In genomic region chr2L:19887468-19887867, dm6 we compare ENCODE assay signal across 1 fruit fly cellular context.
TF ChIP-seq lines count a peak whose summit lies in the region.

No protein-coding gene starts in this region.

TF ChIP-seq in whole organism, embryonic, 481 proteins besides CTCF, POLR2A, EP300 and RAD21 (continued from another document and continues in another):
- peak; percentile 37; the same call in 1 of the 2 replicates for TF ChIP-seq MBD-R2 (GFP tag; IDR thresholded peaks at IDR 0.05; lab: Robert Waterston, UW)
- TF ChIP-seq CG4820 (GFP tag; optimal IDR thresholded peaks at IDR 0.05; lab: Kevin White, UChicago): peak; percentile 75
- TF ChIP-seq jumu (GFP tag; optimal IDR thresholded peaks at IDR 0.05; lab: Kevin White, UChicago): peak; percentile 71
- TF ChIP-seq CG12219 (GFP tag; optimal IDR thresholded peaks at IDR 0.05; lab: Kevin White, UChicago): no peak
- TF ChIP-seq Vsx1 (GFP tag; optimal IDR thresholded peaks at IDR 0.05; lab: Kevin White, UChicago): peak; percentile 28
- TF ChIP-seq CG10209 (GFP tag; optimal IDR thresholded peaks at IDR 0.05; lab: Kevin White, UChicago): peak; percentile 60
- TF ChIP-seq unpg (GFP tag; optimal IDR thresholded peaks at IDR 0.05; lab: Kevin White, UChicago): peak; percentile 59
- no peak for TF ChIP-seq z (GFP tag; IDR thresholded peaks at IDR 0.05; lab: Robert Waterston, UW)
- TF ChIP-seq disco-r (GFP tag; optimal IDR thresholded peaks at IDR 0.05; lab: Kevin White, UChicago): peak; percentile 30
- TF ChIP-seq CG6813 (GFP tag; optimal IDR thresholded peaks at IDR 0.05; lab: Kevin White, UChicago): peak; percentile 49
- peak; percentile 33 for TF ChIP-seq CrebB (tag; optimal IDR thresholded peaks at IDR 0.05; lab: Kevin White, UChicago)
- TF ChIP-seq CG3407 (GFP tag; optimal IDR thresholded peaks at IDR 0.05; lab: Kevin White, UChicago): peak; percentile 7
- no peak for TF ChIP-seq oc (tag; optimal IDR thresholded peaks at IDR 0.05; lab: Kevin White, UChicago)
- no peak for TF ChIP-seq inv (GFP tag; IDR thresholded peaks at IDR 0.05; lab: Robert Waterston, UW; ENCODE audit: partially characterized antibody)
- peak; percentile 59 for TF ChIP-seq en (GFP tag; optimal IDR thresholded peaks at IDR 0.05; lab: Kevin White, UChicago)
- TF ChIP-seq CG6689 (GFP tag; IDR thresholded peaks at IDR 0.05; lab: Robert Waterston, UW): no peak
- no peak for TF ChIP-seq Usf (GFP tag; optimal IDR thresholded peaks at IDR 0.05; lab: Kevin White, UChicago)
- TF ChIP-seq CG5245 (GFP tag; optimal IDR thresholded peaks at IDR 0.05; lab: Kevin White, UChicago): peak; percentile 80
- TF ChIP-seq Fer2 (tag; optimal IDR thresholded peaks at IDR 0.05; lab: Kevin White, UChicago): peak; percentile 19
- TF ChIP-seq CG8944 (GFP tag; optimal IDR thresholded peaks at IDR 0.05; lab: Kevin White, UChicago): peak; percentile 54
- no peak for TF ChIP-seq Hand (GFP tag; optimal IDR thresholded peaks at IDR 0.05; lab: Kevin White, UChicago)
- peak; percentile 59; the same call in 1 of the 2 replicates for TF ChIP-seq lmd (GFP tag; IDR thresholded peaks at IDR 0.05; lab: Robert Waterston, UW)
- no peak for TF ChIP-seq grn (GFP tag; optimal IDR thresholded peaks at IDR 0.05; lab: Kevin White, UChicago)
- peak; percentile 45 for TF ChIP-seq CG4282 (GFP tag; optimal IDR thresholded peaks at IDR 0.05; lab: Kevin White, UChicago)
- no peak for TF ChIP-seq dati (GFP tag; IDR thresholded peaks at IDR 0.05; lab: Robert Waterston, UW)
- no peak for TF ChIP-seq yki (optimal IDR thresholded peaks at IDR 0.05; lab: Kevin White, UChicago)
- peak; percentile 11 for TF ChIP-seq gro (GFP tag; optimal IDR thresholded peaks at IDR 0.05; lab: Kevin White, UChicago)
- peak; percentile 28 for TF ChIP-seq da (GFP tag; optimal IDR thresholded peaks at IDR 0.05; lab: Kevin White, UChicago)
- TF ChIP-seq CG2202 (tag; optimal IDR thresholded peaks at IDR 0.05; lab: Kevin White, UChicago): peak; percentile 41
- peak; percentile 93 for TF ChIP-seq pita (GFP tag; optimal IDR thresholded peaks at IDR 0.05; lab: Kevin White, UChicago)
- TF ChIP-seq sim (GFP tag; IDR thresholded peaks at IDR 0.05; lab: Robert Waterston, UW): no peak
- no peak for TF ChIP-seq GATAe (GFP tag; conservative IDR thresholded peaks at IDR 0.05; lab: Robert Waterston, UW)
- TF ChIP-seq NFAT (GFP tag; IDR thresholded peaks at IDR 0.05; lab: Robert Waterston, UW): peak; percentile 86
- peak; percentile 35 for TF ChIP-seq Spps (tag; optimal IDR thresholded peaks at IDR 0.05; lab: Kevin White, UChicago)
- no peak for TF ChIP-seq br (optimal IDR thresholded peaks at IDR 0.05; lab: Kevin White, UChicago)
- peak; percentile 60 for TF ChIP-seq CG17361 (GFP tag; IDR thresholded peaks at IDR 0.05; lab: Robert Waterston, UW)
- no peak for TF ChIP-seq unc-4 (GFP tag; IDR thresholded peaks at IDR 0.05; lab: Robert Waterston, UW; ENCODE audit: partially characterized antibody)
- peak in 1 of 2 experiments; percentile 67 for TF ChIP-seq insv (GFP tag; optimal IDR thresholded peaks at IDR 0.05; lab: Kevin White, UChicago)
- TF ChIP-seq sug (tag; optimal IDR thresholded peaks at IDR 0.05; lab: Kevin White, UChicago): peak; percentile 70
- TF ChIP-seq Dll (GFP tag; IDR thresholded peaks at IDR 0.05; lab: Robert Waterston, UW; ENCODE audit: partially characterized antibody): no peak
- no peak for TF ChIP-seq corto (GFP tag; optimal IDR thresholded peaks at IDR 0.05; lab: Kevin White, UChicago)
- TF ChIP-seq Awh (GFP tag; IDR thresholded peaks at IDR 0.05; lab: Robert Waterston, UW): peak; percentile 9; the same call in 1 of the 2 replicates
- peak; percentile 61 for TF ChIP-seq ewg (GFP tag; optimal IDR thresholded peaks at IDR 0.05; lab: Kevin White, UChicago)
- TF ChIP-seq CG11696 (GFP tag; IDR thresholded peaks at IDR 0.05; lab: Robert Waterston, UW): no peak
- peak; percentile 23 for TF ChIP-seq CG7556 (GFP tag; optimal IDR thresholded peaks at IDR 0.05; lab: Kevin White, UChicago)
- TF ChIP-seq ac (GFP tag; optimal IDR thresholded peaks at IDR 0.05; lab: Kevin White, UChicago): no peak
- TF ChIP-seq hb (GFP tag; IDR thresholded peaks at IDR 0.05; lab: Robert Waterston, UW; ENCODE audit: partially characterized antibody): no peak
- TF ChIP-seq Bgb (GFP tag; IDR thresholded peaks at IDR 0.05; lab: Robert Waterston, UW; ENCODE audit: partially characterized antibody): peak; percentile 76
- TF ChIP-seq Jarid2 (GFP tag; optimal IDR thresholded peaks at IDR 0.05; lab: Kevin White, UChicago): peak; percentile 63
- TF ChIP-seq CG14667 (GFP tag; IDR thresholded peaks at IDR 0.05; lab: Robert Waterston, UW): peak; percentile 59
- TF ChIP-seq tgo (GFP tag; IDR thresholded peaks at IDR 0.05; lab: Robert Waterston, UW): peak; percentile 52
- TF ChIP-seq CG10565 (GFP tag; optimal IDR thresholded peaks at IDR 0.05; lab: Kevin White, UChicago): no peak
- TF ChIP-seq CG34422 (GFP tag; IDR thresholded peaks at IDR 0.05; lab: Robert Waterston, UW): peak; percentile 74; the same call in 2 of the 3 replicates
- peak; percentile 88 for TF ChIP-seq CG15514 (GFP tag; optimal IDR thresholded peaks at IDR 0.05; lab: Kevin White, UChicago)
- peak; percentile 43 for TF ChIP-seq CG4328 (GFP tag; optimal IDR thresholded peaks at IDR 0.05; lab: Kevin White, UChicago)
- no peak for TF ChIP-seq wek (GFP tag; optimal IDR thresholded peaks at IDR 0.05; lab: Kevin White, UChicago)
- TF ChIP-seq sna (GFP tag; IDR thresholded peaks at IDR 0.05; lab: Robert Waterston, UW; ENCODE audit: partially characterized antibody): no peak
- no peak for TF ChIP-seq gce (GFP tag; IDR thresholded peaks at IDR 0.05; lab: Robert Waterston, UW)
- no peak for TF ChIP-seq fd64A (GFP tag; optimal IDR thresholded peaks at IDR 0.05; lab: Kevin White, UChicago)
- TF ChIP-seq ATbp (GFP tag; optimal IDR thresholded peaks at IDR 0.05; lab: Kevin White, UChicago): peak; percentile 26
- peak; percentile 73 for TF ChIP-seq bcd (GFP tag; optimal IDR thresholded peaks at IDR 0.05; lab: Kevin White, UChicago)
- peak; percentile 52 for TF ChIP-seq jing (GFP tag; optimal IDR thresholded peaks at IDR 0.05; lab: Kevin White, UChicago)
- peak; percentile 36 for TF ChIP-seq CG3163 (GFP tag; optimal IDR thresholded peaks at IDR 0.05; lab: Kevin White, UChicago)
- peak; percentile 71 for TF ChIP-seq pnt (GFP tag; optimal IDR thresholded peaks at IDR 0.05; lab: Kevin White, UChicago)
- peak; percentile 39; the same call in 2 of the 3 replicates for TF ChIP-seq row (GFP tag; IDR thresholded peaks at IDR 0.05; lab: Robert Waterston, UW)
- TF ChIP-seq CG17359 (tag; optimal IDR thresholded peaks at IDR 0.05; lab: Kevin White, UChicago): peak; percentile 70
- no peak for TF ChIP-seq h (optimal IDR thresholded peaks at IDR 0.05; lab: Kevin White, UChicago)
- peak; percentile 50 for TF ChIP-seq CG9727 (GFP tag; optimal IDR thresholded peaks at IDR 0.05; lab: Kevin White, UChicago)
- TF ChIP-seq ci (GFP tag; IDR thresholded peaks at IDR 0.05; lab: Robert Waterston, UW): peak; percentile 89
- TF ChIP-seq HmgD (GFP tag; optimal IDR thresholded peaks at IDR 0.05; lab: Kevin White, UChicago): peak; percentile 86
- TF ChIP-seq CG18619 (GFP tag; optimal IDR thresholded peaks at IDR 0.05; lab: Kevin White, UChicago): peak; percentile 48
- TF ChIP-seq NK7.1 (GFP tag; optimal IDR thresholded peaks at IDR 0.05; lab: Kevin White, UChicago): no peak
- TF ChIP-seq CG4730 (GFP tag; IDR thresholded peaks at IDR 0.05; lab: Robert Waterston, UW): no peak
- TF ChIP-seq Dad (GFP tag; optimal IDR thresholded peaks at IDR 0.05; lab: Kevin White, UChicago): peak; percentile 48
- peak; percentile 0 for TF ChIP-seq sd (tag; optimal IDR thresholded peaks at IDR 0.05; lab: Kevin White, UChicago)
- peak; percentile 62 for TF ChIP-seq CG4854 (GFP tag; optimal IDR thresholded peaks at IDR 0.05; lab: Kevin White, UChicago)
- TF ChIP-seq caup (GFP tag; optimal IDR thresholded peaks at IDR 0.05; lab: Kevin White, UChicago; ENCODE audit: severe bottlenecking): peak; percentile 69
- TF ChIP-seq ash1 (GFP tag; optimal IDR thresholded peaks at IDR 0.05; lab: Kevin White, UChicago): no peak
- TF ChIP-seq sens-2 (GFP tag; IDR thresholded peaks at IDR 0.05; lab: Robert Waterston, UW): no peak; the same call in 1 of the 2 replicates
- TF ChIP-seq CG6683 (GFP tag; optimal IDR thresholded peaks at IDR 0.05; lab: Kevin White, UChicago): peak; percentile 40
- TF ChIP-seq chm (GFP tag; IDR thresholded peaks at IDR 0.05; lab: Robert Waterston, UW): peak; percentile 77
- TF ChIP-seq Nf-YC (tag; optimal IDR thresholded peaks at IDR 0.05; lab: Kevin White, UChicago): peak; percentile 30
- TF ChIP-seq gsb (GFP tag; IDR thresholded peaks at IDR 0.05; lab: Robert Waterston, UW): no peak
- no peak for TF ChIP-seq cad (GFP tag; optimal IDR thresholded peaks at IDR 0.05; lab: Kevin White, UChicago)
- TF ChIP-seq D (optimal IDR thresholded peaks at IDR 0.05; lab: Kevin White, UChicago): no peak
- TF ChIP-seq D (GFP tag; optimal IDR thresholded peaks at IDR 0.05; lab: Kevin White, UChicago): peak; percentile 53
- TF ChIP-seq ttk (GFP tag; IDR thresholded peaks at IDR 0.05; lab: Robert Waterston, UW): peak; percentile 63
- TF ChIP-seq CG13123 (GFP tag; optimal IDR thresholded peaks at IDR 0.05; lab: Kevin White, UChicago): peak; percentile 48
- TF ChIP-seq Pdp1 (GFP tag; optimal IDR thresholded peaks at IDR 0.05; lab: Kevin White, UChicago): peak; percentile 76 to 94
- TF ChIP-seq trem (tag; optimal IDR thresholded peaks at IDR 0.05; lab: Kevin White, UChicago): peak; percentile 63
- peak; percentile 73 for TF ChIP-seq CG10267 (tag; optimal IDR thresholded peaks at IDR 0.05; lab: Kevin White, UChicago)
- peak; percentile 41 for TF ChIP-seq CG12942 (GFP tag; optimal IDR thresholded peaks at IDR 0.05; lab: Kevin White, UChicago)
- no peak for TF ChIP-seq hbn (GFP tag; IDR thresholded peaks at IDR 0.05; lab: Robert Waterston, UW; ENCODE audit: partially characterized antibody)
- TF ChIP-seq CG6854 (GFP tag; optimal IDR thresholded peaks at IDR 0.05; lab: Kevin White, UChicago): no peak
- no peak for TF ChIP-seq kah (GFP tag; optimal IDR thresholded peaks at IDR 0.05; lab: Kevin White, UChicago)
- peak; percentile 61 for TF ChIP-seq CG13775 (GFP tag; optimal IDR thresholded peaks at IDR 0.05; lab: Kevin White, UChicago)
- TF ChIP-seq vnd (GFP tag; IDR thresholded peaks at IDR 0.05; lab: Robert Waterston, UW; ENCODE audit: partially characterized antibody): no peak
- peak; percentile 74 for TF ChIP-seq lilli (GFP tag; optimal IDR thresholded peaks at IDR 0.05; lab: Kevin White, UChicago)
- no peak for TF ChIP-seq zf30C (GFP tag; optimal IDR thresholded peaks at IDR 0.05; lab: Kevin White, UChicago)
- TF ChIP-seq Xbp1 (GFP tag; optimal IDR thresholded peaks at IDR 0.05; lab: Kevin White, UChicago): peak; percentile 87
- peak; percentile 74 for TF ChIP-seq CG9876 (GFP tag; optimal IDR thresholded peaks at IDR 0.05; lab: Kevin White, UChicago)
- no peak for TF ChIP-seq Oaz (GFP tag; IDR thresholded peaks at IDR 0.05; lab: Robert Waterston, UW)
- TF ChIP-seq ase (GFP tag; IDR thresholded peaks at IDR 0.05; lab: Robert Waterston, UW): peak; percentile 64; the same call in 2 of the 3 replicates
- TF ChIP-seq dmrt11E (tag; optimal IDR thresholded peaks at IDR 0.05; lab: Kevin White, UChicago): peak; percentile 60
- no peak for TF ChIP-seq CG4404 (GFP tag; IDR thresholded peaks at IDR 0.05; lab: Robert Waterston, UW)
- peak; percentile 10 for TF ChIP-seq tx (GFP tag; optimal IDR thresholded peaks at IDR 0.05; lab: Kevin White, UChicago)
- TF ChIP-seq danr (GFP tag; IDR thresholded peaks at IDR 0.05; lab: Robert Waterston, UW): no peak
- peak; percentile 82 for TF ChIP-seq CG6791 (GFP tag; IDR thresholded peaks at IDR 0.05; lab: Robert Waterston, UW; ENCODE audit: partially characterized antibody)
- no peak for TF ChIP-seq ro (GFP tag; IDR thresholded peaks at IDR 0.05; lab: Robert Waterston, UW)
- TF ChIP-seq CG14965 (GFP tag; optimal IDR thresholded peaks at IDR 0.05; lab: Kevin White, UChicago; ENCODE audit: borderline replicate concordance): peak; percentile 99
- no peak for TF ChIP-seq nerfin-2 (GFP tag; IDR thresholded peaks at IDR 0.05; lab: Robert Waterston, UW; ENCODE audit: partially characterized antibody)
- TF ChIP-seq Deaf1 (tag; optimal IDR thresholded peaks at IDR 0.05; lab: Kevin White, UChicago): no peak
- TF ChIP-seq pfk (GFP tag; optimal IDR thresholded peaks at IDR 0.05; lab: Kevin White, UChicago): no peak
- peak in 1 of 2 experiments; percentile 70 for TF ChIP-seq bsh (GFP tag; optimal IDR thresholded peaks at IDR 0.05; lab: Kevin White, UChicago)
- TF ChIP-seq CG16863 (GFP tag; optimal IDR thresholded peaks at IDR 0.05; lab: Kevin White, UChicago): peak; percentile 55
- TF ChIP-seq CG8359 (GFP tag; optimal IDR thresholded peaks at IDR 0.05; lab: Kevin White, UChicago; ENCODE audit: borderline replicate concordance): no peak
- TF ChIP-seq CG17612 (GFP tag; IDR thresholded peaks at IDR 0.05; lab: Robert Waterston, UW): no peak
- TF ChIP-seq CG10274 (GFP tag; optimal IDR thresholded peaks at IDR 0.05; lab: Kevin White, UChicago): peak; percentile 28
- peak; percentile 26 for TF ChIP-seq CG17385 (GFP tag; optimal IDR thresholded peaks at IDR 0.05; lab: Kevin White, UChicago)
- TF ChIP-seq repo (GFP tag; optimal IDR thresholded peaks at IDR 0.05; lab: Kevin White, UChicago): peak; percentile 58
- TF ChIP-seq maf-S (GFP tag; optimal IDR thresholded peaks at IDR 0.05; lab: Kevin White, UChicago): peak; percentile 68
- TF ChIP-seq CG10321 (GFP tag; IDR thresholded peaks at IDR 0.05; lab: Robert Waterston, UW): no peak
- TF ChIP-seq Sox102F (GFP tag; optimal IDR thresholded peaks at IDR 0.05; lab: Kevin White, UChicago): peak; percentile 73
- peak; percentile 65 for TF ChIP-seq CG9609 (GFP tag; optimal IDR thresholded peaks at IDR 0.05; lab: Kevin White, UChicago)
- peak; percentile 58 for TF ChIP-seq CG10366 (GFP tag; IDR thresholded peaks at IDR 0.05; lab: Robert Waterston, UW)
- peak; percentile 47 for TF ChIP-seq CG13624 (GFP tag; optimal IDR thresholded peaks at IDR 0.05; lab: Kevin White, UChicago)
- TF ChIP-seq Sry-δ (GFP tag; optimal IDR thresholded peaks at IDR 0.05; lab: Kevin White, UChicago): peak; percentile 39
- peak; percentile 80 for TF ChIP-seq CG3847 (GFP tag; IDR thresholded peaks at IDR 0.05; lab: Robert Waterston, UW)
- TF ChIP-seq sc (optimal IDR thresholded peaks at IDR 0.05; lab: Kevin White, UChicago): no peak
- TF ChIP-seq sc (GFP tag; optimal IDR thresholded peaks at IDR 0.05; lab: Kevin White, UChicago): peak; percentile 41
- peak; percentile 55 for TF ChIP-seq Bteb2 (GFP tag; optimal IDR thresholded peaks at IDR 0.05; lab: Kevin White, UChicago)
- peak; percentile 50 for TF ChIP-seq exex (tag; optimal IDR thresholded peaks at IDR 0.05; lab: Kevin White, UChicago)
